Fruit fly (Drosophila melanogaster) whole organism: ENCODE measurements around the gene SCAR.

Source experiments
- Dll ChIP-seq: fragments of >200 bp; optimal IDR thresholded peaks from 2 replicates; lab custom pipeline; 2017
- pan ChIP-seq: fragments of >200 bp; optimal IDR thresholded peaks from 2 replicates; lab custom pipeline; 2017

DNA sequence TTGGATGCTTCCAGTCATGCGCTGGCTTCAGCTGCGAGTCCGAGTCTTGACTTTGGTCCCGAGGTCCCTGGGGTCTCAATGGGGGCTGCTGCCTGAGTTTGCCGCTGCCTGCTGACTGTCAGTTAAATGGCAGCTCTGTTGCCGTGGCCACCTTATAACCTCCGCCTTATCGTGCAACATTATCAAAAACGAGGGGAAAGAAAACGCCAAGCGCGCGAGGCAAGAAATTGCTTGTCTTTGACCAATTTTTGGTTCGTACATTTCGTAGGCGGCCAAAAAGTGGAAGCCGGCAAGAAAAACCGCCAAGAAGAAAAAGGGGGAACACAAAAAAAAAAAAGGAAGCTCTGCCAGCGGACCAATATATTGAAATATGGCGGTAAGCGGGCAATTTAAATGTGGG is 47.3 kb downstream of the SCAR start:
- no peak for TF ChIP-seq Dll (lab: Kevin White, UChicago)
- TF ChIP-seq pan = no peak
